Fruit fly (Drosophila melanogaster) S2 (cell line): ENCODE results near the gene CG13067.

Experiments
- CG8478 ChIP-seq: fragments of >200 bp; optimal IDR thresholded peaks from 2 replicates; lab custom pipeline; 2018
- CTCF ChIP-seq, 2 experiments: fragments of >200 bp; optimal IDR thresholded peaks; 2 replicates each; lab custom pipeline; 2018

DNA sequence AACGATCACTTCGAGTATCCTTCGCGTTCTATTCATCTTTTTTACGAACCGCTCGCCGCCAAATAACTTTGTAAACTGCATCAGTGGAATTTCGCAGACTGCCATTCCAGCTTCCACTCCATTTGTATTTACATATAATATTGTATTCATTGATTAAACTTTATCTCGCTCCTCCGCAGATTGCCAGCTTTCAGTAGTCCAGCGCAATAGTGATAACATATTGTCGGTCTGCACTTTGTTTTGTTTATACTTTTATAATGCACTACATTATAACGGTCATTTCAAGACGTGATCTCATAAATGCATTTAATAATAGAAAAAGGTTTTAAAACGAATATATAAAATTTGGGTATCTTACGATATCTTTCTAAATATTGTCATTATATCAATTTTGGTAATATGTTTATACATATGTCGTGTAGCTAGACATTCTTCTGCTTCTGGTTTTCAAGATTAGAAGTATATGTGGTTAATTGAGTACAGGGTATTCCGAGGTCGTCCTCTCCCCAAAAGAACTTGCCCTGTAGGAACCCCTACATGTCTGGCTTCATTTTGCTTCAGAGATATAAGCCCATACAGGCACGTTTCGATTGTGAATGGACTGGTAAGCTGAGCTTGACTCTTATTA lies 2.9 kb upstream of the CG13067 start, which contains the start of gene CG4950:
- no peak for TF ChIP-seq CG8478 (lab: Kevin White, UChicago)
- no peak for TF ChIP-seq CTCF (optimal IDR thresholded peaks at IDR 0.05; lab: Kevin White, UChicago)
